Fruit fly (Drosophila melanogaster) whole organism, adult: ENCODE data around the gene CG43773.
A peak's percentile ranks its signal among the peaks of the same experiment; 100 is the strongest.

ENCODE experiments used
- CG11617 ChIP-seq: fragments of 200-800 bp; sonication (Bioruptor generic); optimal IDR thresholded peaks from 2 replicates; lab custom pipeline; 2017; ENCODE audit warnings: mild to moderate bottlenecking, missing biosample characterization, missing genetic modification reagents, missing genetic modification characterization
- CG12768 ChIP-seq: fragments of 200-800 bp; sonication (Bioruptor generic); optimal IDR thresholded peaks from 2 replicates; lab custom pipeline; 2017; ENCODE audit warnings: missing biosample characterization, missing genetic modification characterization, mild to moderate bottlenecking, moderate library complexity, missing genetic modification reagents
- CG14711 ChIP-seq: fragments of 200-800 bp; sonication (Bioruptor generic); optimal IDR thresholded peaks from 2 replicates; lab custom pipeline; 2018; ENCODE audit warnings: missing biosample characterization, mild to moderate bottlenecking, missing genetic modification characterization, moderate library complexity
- CG1620 ChIP-seq: fragments of 200-800 bp; sonication (Bioruptor generic); optimal IDR thresholded peaks from 2 replicates; lab custom pipeline; 2016; ENCODE audit warnings: missing biosample characterization, missing genetic modification characterization
- CG33017 ChIP-seq: fragments of 200-800 bp; sonication (Bioruptor generic); optimal IDR thresholded peaks from 2 replicates; lab custom pipeline; 2018; ENCODE audit warnings: missing biosample characterization, mild to moderate bottlenecking, missing genetic modification characterization, moderate library complexity
- CG5204 ChIP-seq: fragments of 200-800 bp; sonication (Bioruptor generic); optimal IDR thresholded peaks from 2 replicates; lab custom pipeline; 2016; ENCODE audit warnings: missing biosample characterization, missing genetic modification characterization
- CG7045 ChIP-seq: fragments of 200-800 bp; sonication (Bioruptor generic); optimal IDR thresholded peaks from 2 replicates; lab custom pipeline; 2017; ENCODE audit warnings: missing biosample characterization, mild to moderate bottlenecking, missing genetic modification characterization
- CG7101 ChIP-seq: fragments of 200-800 bp; sonication (Bioruptor generic); optimal IDR thresholded peaks from 2 replicates; lab custom pipeline; 2018; ENCODE audit warnings: missing biosample characterization, mild to moderate bottlenecking, missing genetic modification characterization, moderate library complexity
- Clk ChIP-seq: fragments of 200-800 bp; sonication (Bioruptor generic); optimal IDR thresholded peaks from 2 replicates; lab custom pipeline; 2017; ENCODE audit warnings: missing biosample characterization, missing genetic modification characterization
- Crg-1 ChIP-seq: fragments of 200-800 bp; sonication (Bioruptor generic); optimal IDR thresholded peaks from 2 replicates; lab custom pipeline; 2016; ENCODE audit warnings: missing biosample characterization, missing genetic modification characterization
- Hr96 ChIP-seq: fragments of 200-800 bp; sonication (Bioruptor generic); optimal IDR thresholded peaks from 2 replicates; lab custom pipeline; 2016; ENCODE audit warnings: missing biosample characterization, missing genetic modification characterization
- Mnt ChIP-seq: fragments of 200-800 bp; sonication (Bioruptor generic); optimal IDR thresholded peaks from 2 replicates; lab custom pipeline; 2016; ENCODE audit warnings: missing biosample characterization, mild to moderate bottlenecking, missing genetic modification characterization
- bab1 ChIP-seq: fragments of 200-800 bp; sonication (Bioruptor generic); optimal IDR thresholded peaks from 3 replicates; lab custom pipeline; 2019; ENCODE audit warnings: missing biosample characterization, mild to moderate bottlenecking, missing genetic modification characterization, moderate library complexity
- cic ChIP-seq: fragments of 200-800 bp; sonication (Bioruptor generic); optimal IDR thresholded peaks from 2 replicates; lab custom pipeline; 2017; ENCODE audit warnings: missing biosample characterization, mild to moderate bottlenecking, missing genetic modification characterization, moderate library complexity
- cnc ChIP-seq, 2 experiments: fragments of >200 bp; optimal IDR thresholded peaks; 2 replicates each; lab custom pipeline; 2017
- kay ChIP-seq: fragments of 200-800 bp; sonication (Bioruptor generic); peaks from one replicate; lab custom pipeline; 2016; ENCODE audit warnings: missing biosample characterization, missing genetic modification characterization, borderline replicate concordance
- ovo ChIP-seq: fragments of 200-800 bp; sonication (Bioruptor generic); optimal IDR thresholded peaks from 2 replicates; lab custom pipeline; 2016; ENCODE audit warnings: missing biosample characterization, missing genetic modification characterization
- pad ChIP-seq: fragments of 200-800 bp; sonication (Bioruptor generic); optimal IDR thresholded peaks from 3 replicates; lab custom pipeline; 2017; ENCODE audit warnings: missing biosample characterization, missing genetic modification characterization, mild to moderate bottlenecking, moderate library complexity, missing genetic modification reagents
- tj ChIP-seq: fragments of 200-800 bp; sonication (Bioruptor generic); optimal IDR thresholded peaks from 3 replicates; lab custom pipeline; 2017; ENCODE audit warnings: missing biosample characterization, mild to moderate bottlenecking, missing genetic modification characterization, moderate library complexity
- toe ChIP-seq: fragments of 200-800 bp; sonication (Bioruptor generic); optimal IDR thresholded peaks from 2 replicates; lab custom pipeline; 2016; ENCODE audit warnings: missing biosample characterization, missing genetic modification characterization

The CG43773 gene

DNA sequence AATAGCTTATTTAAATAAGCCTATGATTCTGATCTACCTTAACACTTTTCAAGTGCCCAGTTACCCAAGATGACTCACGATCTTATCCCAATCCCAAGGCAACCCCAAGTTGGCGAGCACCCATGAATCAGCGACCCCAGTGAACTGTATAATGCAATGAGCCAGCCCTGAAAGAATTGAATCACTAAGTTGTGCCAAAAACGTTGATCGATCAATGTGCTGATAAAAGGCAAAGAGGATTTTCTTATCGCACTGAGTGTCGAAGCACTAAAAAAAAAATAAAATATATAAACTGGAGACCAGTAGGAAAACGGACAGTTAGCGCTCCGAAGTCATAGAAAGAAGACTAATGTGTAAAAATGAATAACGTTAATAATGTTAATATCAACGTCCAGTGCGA is 863 bp downstream of the CG43773 start, which contains the start of gene CG43774:
Gene CG43774 (plus strand): TSS at position 301 of the 400 bp plus-strand sequence.
- no peak for TF ChIP-seq ovo
- TF ChIP-seq CG11617 (GFP tag; lab: Kevin White, UChicago) = no peak

DNA sequence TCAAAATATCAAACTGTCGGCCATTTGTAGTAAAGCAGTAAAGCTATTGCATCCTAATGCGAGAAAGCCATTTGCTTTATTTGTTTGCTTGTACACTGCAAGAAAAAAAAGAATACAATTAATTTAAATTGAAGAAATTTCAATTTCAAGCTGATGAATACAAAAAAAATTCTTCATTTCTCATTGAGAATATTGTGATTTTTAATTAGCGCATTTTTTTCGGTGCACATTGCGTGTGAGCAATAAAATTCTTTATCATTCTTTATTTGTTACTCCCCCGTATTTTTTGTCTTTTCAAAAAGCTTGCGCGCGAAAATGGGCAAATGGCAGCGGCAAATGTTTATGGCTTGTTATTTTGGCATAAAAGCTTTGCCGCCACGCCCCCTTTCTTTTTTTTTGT is 4.6 kb downstream of the CG43773 start:
- TF ChIP-seq CG12768 (GFP tag; lab: Kevin White, UChicago) (no peak), Mnt (GFP tag; lab: Kevin White, UChicago) (no peak), CG33017 (tag; lab: Kevin White, UChicago) (no peak), kay (GFP tag; lab: Kevin White, UChicago) (peak; percentile 22)

DNA sequence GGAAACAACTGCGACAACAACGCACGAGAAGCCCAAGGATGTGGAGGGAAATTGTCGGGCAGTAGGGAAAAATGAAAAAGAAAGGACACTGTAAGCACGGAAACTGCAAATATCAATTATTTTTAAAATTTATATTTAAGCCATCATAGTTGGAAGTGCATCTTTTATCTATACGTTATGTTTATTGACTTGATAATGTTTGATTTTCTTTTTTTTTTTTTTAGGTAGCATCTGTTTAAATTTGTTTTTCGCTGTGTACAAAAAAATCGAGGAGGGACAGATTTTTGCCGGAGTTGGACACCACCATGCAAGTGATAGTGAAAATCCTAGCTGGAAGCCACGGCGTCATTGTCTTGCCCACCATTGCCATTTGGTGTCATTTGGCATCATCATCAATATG is 11.7 kb downstream of the CG43773 start:
- TF ChIP-seq CG12768 (GFP tag; lab: Kevin White, UChicago) = no peak
- no peak for TF ChIP-seq CG14711 (tag; lab: Kevin White, UChicago)
- no peak for TF ChIP-seq CG33017 (tag; lab: Kevin White, UChicago)
- TF ChIP-seq bab1 (GFP tag; lab: Kevin White, UChicago) = no peak
- TF ChIP-seq ovo = no peak
- no peak for TF ChIP-seq toe (GFP tag; lab: Kevin White, UChicago)
- no peak for TF ChIP-seq CG11617 (GFP tag; lab: Kevin White, UChicago)
- no peak for TF ChIP-seq Clk (GFP tag; lab: Kevin White, UChicago)
- TF ChIP-seq tj (GFP tag; lab: Kevin White, UChicago) = no peak
- TF ChIP-seq CG7101 (tag; lab: Kevin White, UChicago) = no peak
- TF ChIP-seq cnc (optimal IDR thresholded peaks at IDR 0.05; lab: Kevin White, UChicago) = no peak
- no peak for TF ChIP-seq Crg-1 (GFP tag; lab: Kevin White, UChicago)
- no peak for TF ChIP-seq kay (GFP tag; lab: Kevin White, UChicago)
- no peak for TF ChIP-seq pad (GFP tag; lab: Kevin White, UChicago)
- TF ChIP-seq Hr96 (GFP tag; lab: Kevin White, UChicago) = no peak
- TF ChIP-seq Mnt (GFP tag; lab: Kevin White, UChicago) = no peak
- TF ChIP-seq cic (GFP tag; lab: Kevin White, UChicago) = no peak

DNA sequence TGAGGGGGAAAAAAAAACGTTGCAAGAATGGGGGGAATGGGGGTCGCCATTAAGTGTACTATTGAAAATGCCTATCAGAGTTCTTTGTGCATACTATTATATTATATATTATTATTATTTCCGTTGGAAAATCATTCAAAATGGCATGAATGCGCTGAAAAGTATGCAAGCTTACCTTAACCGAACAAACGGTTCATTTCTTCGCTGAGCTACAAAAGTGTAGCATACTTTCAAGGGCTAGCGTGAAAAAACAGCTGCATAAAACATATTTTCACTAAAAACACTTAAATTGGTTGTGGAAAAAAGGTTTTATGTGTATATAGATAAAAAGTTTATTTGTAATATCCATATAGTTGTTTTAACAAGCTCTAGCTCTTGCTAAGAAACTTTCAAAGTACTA is 12.3 kb downstream of the CG43773 start:
- TF ChIP-seq cnc (optimal IDR thresholded peaks at IDR 0.05; lab: Kevin White, UChicago) (no peak), tj (GFP tag; lab: Kevin White, UChicago) (no peak), Hr96 (GFP tag; lab: Kevin White, UChicago) (no peak), CG11617 (GFP tag; lab: Kevin White, UChicago) (no peak), ovo (no peak), CG14711 (tag; lab: Kevin White, UChicago) (no peak), CG5204 (GFP tag; lab: Kevin White, UChicago) (no peak), CG33017 (tag; lab: Kevin White, UChicago) (no peak), cic (GFP tag; lab: Kevin White, UChicago) (no peak), toe (GFP tag; lab: Kevin White, UChicago) (no peak), CG7045 (GFP tag; lab: Kevin White, UChicago) (no peak), CG1620 (GFP tag; lab: Kevin White, UChicago) (no peak), Clk (GFP tag; lab: Kevin White, UChicago) (no peak), CG12768 (GFP tag; lab: Kevin White, UChicago) (no peak)

DNA sequence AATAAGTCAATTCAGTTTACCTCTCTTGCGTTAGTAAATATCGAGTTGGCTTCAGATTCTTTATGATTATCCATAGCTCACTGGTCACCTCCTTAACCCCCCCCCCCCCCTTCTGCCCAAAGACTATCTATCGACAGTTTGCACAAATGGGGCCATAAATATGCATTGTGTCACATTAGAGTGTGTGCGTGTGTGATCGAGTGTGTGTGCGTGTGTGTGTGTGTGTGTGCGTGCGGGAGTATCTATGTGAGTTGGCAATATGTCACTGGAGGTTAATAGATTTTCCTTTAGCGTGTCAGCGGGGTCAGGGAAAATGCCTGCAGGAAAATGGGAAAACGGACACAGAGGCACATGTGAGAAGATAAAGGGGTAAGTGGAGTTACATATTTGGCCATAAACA is 12.7 kb downstream of the CG43773 start:
- no peak for TF ChIP-seq cic (GFP tag; lab: Kevin White, UChicago)
- no peak for TF ChIP-seq Clk (GFP tag; lab: Kevin White, UChicago)
- TF ChIP-seq ovo = no peak
- TF ChIP-seq CG7045 (GFP tag; lab: Kevin White, UChicago) = no peak
- no peak for TF ChIP-seq Hr96 (GFP tag; lab: Kevin White, UChicago)

dm6 chr2L:4021608-4022342 is 14.3 kb downstream of the CG43773 start:
- TF ChIP-seq CG14711 (tag; lab: Kevin White, UChicago) (no peak), CG33017 (tag; lab: Kevin White, UChicago) (no peak), CG11617 (GFP tag; lab: Kevin White, UChicago) (no peak), Mnt (GFP tag; lab: Kevin White, UChicago) (no peak)

DNA sequence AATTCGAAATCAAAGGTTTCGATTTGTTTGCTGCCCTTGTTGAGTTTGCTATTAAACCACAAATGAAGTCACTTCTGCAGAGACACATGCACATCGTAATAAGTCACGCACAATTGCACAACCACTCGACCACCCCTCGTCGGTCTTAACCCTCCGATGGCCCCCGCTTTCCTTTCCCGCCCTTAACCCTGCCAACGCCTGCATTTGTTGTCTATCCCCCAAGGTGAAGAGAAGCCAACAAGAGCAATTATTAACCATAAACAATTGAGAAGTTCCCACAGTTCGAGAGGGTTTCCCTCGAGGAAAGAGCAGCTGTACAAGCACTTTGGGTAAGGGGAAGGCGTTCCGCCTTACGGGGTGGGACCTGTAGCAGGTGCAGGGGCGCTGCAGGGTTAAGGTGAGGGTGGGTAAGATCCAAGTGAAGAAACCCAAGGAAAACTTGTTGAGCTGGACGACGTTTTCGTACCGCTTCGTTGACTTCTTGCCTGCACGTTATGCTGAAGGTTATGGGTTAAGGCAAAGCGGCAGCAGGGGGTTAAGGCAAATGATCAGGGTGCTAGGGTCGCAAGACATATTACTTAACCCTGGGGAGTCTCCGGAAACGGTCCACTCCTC is 15.9 kb downstream of the CG43773 start:
- no peak for TF ChIP-seq ovo
- TF ChIP-seq bab1 (GFP tag; lab: Kevin White, UChicago) = no peak
- no peak for TF ChIP-seq CG14711 (tag; lab: Kevin White, UChicago)
- TF ChIP-seq cnc (optimal IDR thresholded peaks at IDR 0.05; lab: Kevin White, UChicago) = no peak
- no peak for TF ChIP-seq CG12768 (GFP tag; lab: Kevin White, UChicago)
- no peak for TF ChIP-seq CG5204 (GFP tag; lab: Kevin White, UChicago)
- no peak for TF ChIP-seq Clk (GFP tag; lab: Kevin White, UChicago)
- no peak for TF ChIP-seq Crg-1 (GFP tag; lab: Kevin White, UChicago)
- no peak for TF ChIP-seq Hr96 (GFP tag; lab: Kevin White, UChicago)
- TF ChIP-seq CG33017 (tag; lab: Kevin White, UChicago) = no peak
- no peak for TF ChIP-seq pad (GFP tag; lab: Kevin White, UChicago)
- no peak for TF ChIP-seq CG7045 (GFP tag; lab: Kevin White, UChicago)
- no peak for TF ChIP-seq CG11617 (GFP tag; lab: Kevin White, UChicago)
